Fruit fly (Drosophila melanogaster): ENCODE results near the gene CG13377.
A peak's percentile ranks its signal among the peaks of the same experiment; 100 is the strongest.

The CG13377 gene

DNA sequence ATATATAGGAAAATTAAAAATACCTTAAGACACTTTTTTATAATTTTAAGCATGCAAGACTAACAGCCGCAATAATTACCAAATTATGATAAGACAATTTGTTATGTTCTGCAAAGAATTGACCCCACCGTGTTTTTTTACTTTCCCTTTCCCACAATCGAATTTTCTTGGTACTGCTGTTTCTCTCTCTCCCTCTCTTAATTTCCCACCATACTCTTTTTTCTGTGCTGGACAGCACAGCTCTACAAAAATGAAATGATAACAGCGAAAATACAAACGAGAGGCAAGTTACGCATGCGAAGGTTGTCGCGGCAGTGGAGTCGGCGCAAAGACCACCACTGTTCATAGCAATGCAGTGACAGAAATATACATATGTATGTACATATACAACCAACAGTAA, 14.1 kb upstream of the CG13377 start:
- TF ChIP-seq lz (GFP tag; optimal IDR thresholded peaks at IDR 0.05) (no peak), CG15336 (GFP tag; IDR thresholded peaks at IDR 0.05) (no peak), acj6 (GFP tag; optimal IDR thresholded peaks at IDR 0.05) (no peak), fd85E (GFP tag; optimal IDR thresholded peaks at IDR 0.05) (no peak), pdm3 (GFP tag; optimal IDR thresholded peaks at IDR 0.05) (no peak)

DNA sequence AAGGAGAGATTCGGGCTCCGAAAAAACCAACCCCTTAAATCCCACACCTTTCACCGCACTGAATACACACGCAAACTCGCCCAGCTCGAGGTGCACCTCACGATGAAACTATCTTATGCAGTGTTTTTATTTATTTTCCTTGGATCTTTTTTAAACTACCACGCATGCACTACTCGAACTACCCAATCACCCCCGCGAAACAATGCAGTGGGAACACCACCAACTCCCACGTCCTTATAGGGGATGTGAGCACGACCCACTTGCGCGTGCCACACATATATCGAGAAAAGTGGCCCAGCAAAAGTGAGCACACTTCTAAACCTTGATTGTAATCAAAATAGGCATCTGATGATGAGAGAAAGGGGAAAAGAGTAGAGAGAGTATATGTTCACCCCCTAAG, 12.8 kb upstream of the CG13377 start:
- TF ChIP-seq Blimp-1 (GFP tag; optimal IDR thresholded peaks at IDR 0.05) (no peak), salr (GFP tag; optimal IDR thresholded peaks at IDR 0.05) (no peak), dac (GFP tag; optimal IDR thresholded peaks at IDR 0.05) (no peak), CG6276 (GFP tag; optimal IDR thresholded peaks at IDR 0.05) (no peak), eg (GFP tag; IDR thresholded peaks at IDR 0.05) (no peak), svp (GFP tag) (no peak), Ets21C (GFP tag; optimal IDR thresholded peaks at IDR 0.05) (no peak), CG8119 (GFP tag; IDR thresholded peaks at IDR 0.05) (no peak), CG32006 (GFP tag; optimal IDR thresholded peaks at IDR 0.05) (no peak), Hr4 (GFP tag; optimal IDR thresholded peaks at IDR 0.05) (no peak), CG1621 (tag; optimal IDR thresholded peaks at IDR 0.05) (no peak), CG11294 (GFP tag; IDR thresholded peaks at IDR 0.05) (no peak), topi (GFP tag; optimal IDR thresholded peaks at IDR 0.05) (no peak), Hr39 (GFP tag; optimal IDR thresholded peaks at IDR 0.05) (no peak), fd85E (GFP tag; optimal IDR thresholded peaks at IDR 0.05) (no peak)

DNA sequence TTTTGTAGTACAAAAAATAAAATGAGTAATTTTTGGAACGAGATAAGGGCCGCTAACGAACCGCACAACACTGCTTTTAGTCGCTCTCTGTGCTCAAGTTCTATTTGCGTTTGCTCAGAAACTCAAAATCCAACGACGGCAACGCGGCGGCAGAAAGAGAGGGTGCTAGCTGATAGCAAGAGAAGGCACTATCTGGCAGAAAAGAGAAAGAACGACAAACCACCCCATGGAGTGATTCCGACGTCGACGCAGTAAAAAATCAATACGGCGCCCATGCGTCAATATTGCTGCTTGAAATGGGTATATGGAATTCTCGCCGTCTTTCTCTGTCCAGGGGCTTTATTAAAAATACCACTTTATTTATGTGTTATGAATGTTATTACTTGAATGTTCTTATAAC, 12.3 kb upstream of the CG13377 start:
- no peak for TF ChIP-seq lz (GFP tag; optimal IDR thresholded peaks at IDR 0.05)
- TF ChIP-seq CG6163 (GFP tag; IDR thresholded peaks at IDR 0.05), result 0 out of 3 replicates have a peak, but pooled peaks have one; percentile 9
- TF ChIP-seq CG15336 (GFP tag; IDR thresholded peaks at IDR 0.05), result no peak
- peak; percentile 77 for TF ChIP-seq fkh (GFP tag; optimal IDR thresholded peaks at IDR 0.05)
- TF ChIP-seq Smox (GFP tag; optimal IDR thresholded peaks at IDR 0.05), result no peak
- no peak for TF ChIP-seq acj6 (GFP tag; optimal IDR thresholded peaks at IDR 0.05)

DNA sequence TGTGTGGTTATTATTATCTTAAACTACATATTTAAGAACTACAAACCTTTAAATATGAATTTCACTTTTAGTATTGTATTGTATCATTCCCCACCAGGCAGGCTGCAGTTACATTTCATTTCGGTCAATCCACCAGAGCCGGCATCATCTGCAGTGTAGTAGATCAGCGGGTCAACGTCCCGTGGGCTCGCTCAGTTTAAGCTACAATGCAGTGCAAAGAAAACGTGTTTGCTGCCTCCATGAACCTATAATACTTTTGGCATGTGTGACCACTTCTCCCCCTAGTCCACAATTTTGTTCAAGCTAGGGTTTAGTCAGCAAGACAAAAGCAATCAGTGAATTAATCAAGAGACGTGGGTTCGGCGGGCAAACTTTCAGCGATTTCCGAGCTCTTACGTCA, 4.2 kb upstream of the CG13377 start:
- no peak for TF ChIP-seq lz (GFP tag; optimal IDR thresholded peaks at IDR 0.05)
- no peak for TF ChIP-seq achi (GFP tag; optimal IDR thresholded peaks at IDR 0.05)
- no peak for TF ChIP-seq net (GFP tag; optimal IDR thresholded peaks at IDR 0.05)
- peak; percentile 32 for TF ChIP-seq Eip78C (GFP tag)
- 0 out of 3 replicates have a peak, but pooled peaks have one; percentile 17 for TF ChIP-seq CG8119 (GFP tag; IDR thresholded peaks at IDR 0.05)
- no peak for TF ChIP-seq Blimp-1 (GFP tag; optimal IDR thresholded peaks at IDR 0.05)

DNA sequence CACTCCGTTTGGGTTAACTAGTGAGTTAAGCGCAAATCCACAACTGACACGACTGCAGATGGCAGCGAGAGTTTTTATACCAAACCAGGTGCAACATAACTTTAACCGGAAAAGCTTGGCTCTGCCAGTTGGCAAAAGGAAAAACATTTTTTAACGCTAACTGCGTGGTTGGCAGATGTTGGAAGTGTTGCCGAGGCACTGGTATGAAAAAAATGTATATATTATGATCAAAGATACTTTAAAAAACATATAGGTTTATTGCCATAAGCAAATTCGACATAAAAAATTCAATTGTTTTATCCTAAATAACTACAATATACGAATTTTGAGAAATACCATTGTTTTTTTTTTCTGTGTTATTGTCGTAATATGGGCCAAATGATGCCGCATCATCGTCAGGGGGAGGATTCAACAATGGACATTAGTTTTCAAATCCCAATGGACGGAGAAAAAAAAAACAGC, 3.2 kb upstream of the CG13377 start, which contains the start of gene CG13376:
Gene CG13376, minus strand, starts transcription at position 51 of the 462 bp plus-strand sequence.
- TF ChIP-seq CG8119 (GFP tag; IDR thresholded peaks at IDR 0.05) (peak; percentile 54; the same call in 1 of the 3 replicates), CG4318 (GFP tag; optimal IDR thresholded peaks at IDR 0.05) (peak; percentile 12), CG16779 (tag; optimal IDR thresholded peaks at IDR 0.05) (no peak), CG6163 (GFP tag; IDR thresholded peaks at IDR 0.05) (no peak), Hr4 (GFP tag; optimal IDR thresholded peaks at IDR 0.05) (peak; percentile 32), Eip78C (GFP tag) (peak; percentile 49), CG15336 (GFP tag; IDR thresholded peaks at IDR 0.05) (peak; percentile 66), CG6276 (GFP tag; optimal IDR thresholded peaks at IDR 0.05) (peak; percentile 35), Sox14 (GFP tag; optimal IDR thresholded peaks at IDR 0.05) (no peak), Lpt (GFP tag; optimal IDR thresholded peaks at IDR 0.05) (peak; percentile 43)

DNA sequence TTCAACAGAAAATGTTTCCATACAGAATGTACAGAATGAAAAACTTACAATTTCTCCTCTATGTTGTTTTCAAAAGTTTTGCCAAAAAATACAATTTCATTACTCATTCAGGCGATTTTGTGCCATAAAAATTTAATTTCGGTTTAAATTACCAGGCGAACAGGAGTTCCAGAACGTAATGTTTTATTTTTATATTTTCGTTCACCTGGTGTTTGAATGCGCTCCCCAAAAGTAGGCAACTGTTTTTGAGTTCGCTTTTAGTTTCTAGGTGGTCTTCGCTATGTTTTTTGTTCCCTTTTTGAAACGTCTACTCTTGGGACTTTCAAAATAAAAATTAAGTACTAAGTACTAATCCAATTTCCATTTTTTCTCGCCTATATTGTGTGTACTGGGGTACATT, 1.9 kb upstream of the CG13377 start:
- TF ChIP-seq Eip78C (GFP tag) (peak; percentile 39), CG15336 (GFP tag; IDR thresholded peaks at IDR 0.05) (no peak)

DNA sequence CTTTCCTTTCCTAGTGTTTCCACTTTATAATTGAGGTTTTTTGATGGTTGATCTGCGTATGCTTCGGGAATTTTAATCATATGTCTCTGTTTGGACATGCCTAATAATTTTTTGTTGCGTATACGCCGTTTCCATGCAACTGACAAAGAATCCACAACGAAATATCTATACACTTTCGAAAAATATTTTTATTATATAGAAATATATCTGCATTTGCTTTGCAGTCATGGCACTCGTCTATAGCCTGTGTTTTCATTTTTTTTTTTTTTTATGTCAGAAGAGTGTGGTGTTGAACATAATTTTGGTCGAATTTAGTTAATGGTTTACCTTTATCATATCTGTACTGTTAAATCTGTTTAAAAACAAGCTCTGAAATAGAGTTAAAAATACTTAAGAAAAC, 963 bp downstream of the CG13377 start:
- no peak for TF ChIP-seq salr (GFP tag; optimal IDR thresholded peaks at IDR 0.05)
- TF ChIP-seq CG6792 (GFP tag; optimal IDR thresholded peaks at IDR 0.05), result no peak
- TF ChIP-seq CG8319 (GFP tag; optimal IDR thresholded peaks at IDR 0.05), result no peak
- no peak for TF ChIP-seq lz (GFP tag; optimal IDR thresholded peaks at IDR 0.05)
- no peak for TF ChIP-seq CG10669 (GFP tag; optimal IDR thresholded peaks at IDR 0.05)
- no peak for TF ChIP-seq Hr4 (GFP tag; optimal IDR thresholded peaks at IDR 0.05)
- no peak for TF ChIP-seq spab (GFP tag; optimal IDR thresholded peaks at IDR 0.05)
- TF ChIP-seq Sox14 (GFP tag; optimal IDR thresholded peaks at IDR 0.05), result no peak
- TF ChIP-seq fd59A (GFP tag; optimal IDR thresholded peaks at IDR 0.05), result no peak
- TF ChIP-seq Met (GFP tag; optimal IDR thresholded peaks at IDR 0.05), result peak; percentile 34
- no peak for TF ChIP-seq dsx (GFP tag; optimal IDR thresholded peaks at IDR 0.05; ENCODE audit: poor library complexity, severe bottlenecking)
- no peak for TF ChIP-seq CG3032 (tag; optimal IDR thresholded peaks at IDR 0.05)
- peak; percentile 32 for TF ChIP-seq Sox102F (GFP tag; optimal IDR thresholded peaks at IDR 0.05)
- no peak for TF ChIP-seq Eip75B (GFP tag; optimal IDR thresholded peaks at IDR 0.05)
- no peak for TF ChIP-seq CG34406 (GFP tag; optimal IDR thresholded peaks at IDR 0.05)
- TF ChIP-seq svp (GFP tag), result peak; percentile 74

All from whole organism, prepupa.